Fruit fly (Drosophila melanogaster): ENCODE results near the gene LManI.

The LManI gene

dm6 chr2L:10488484-10489223, 31.6 kb upstream of the LManI start, which contains the start of the genes Cog4 and CG6144 (continued):
- TF ChIP-seq hbn (GFP tag; IDR thresholded peaks at IDR 0.05; ENCODE audit: partially characterized antibody) = peak; percentile 82
- peak; percentile 9 for TF ChIP-seq az2 (GFP tag; optimal IDR thresholded peaks at IDR 0.05)
- no peak for TF ChIP-seq ro (GFP tag; IDR thresholded peaks at IDR 0.05)
- 0 out of 3 replicates have a peak, but pooled peaks have one; percentile 8 for TF ChIP-seq otp (GFP tag; IDR thresholded peaks at IDR 0.05)
- no peak for TF ChIP-seq CG11504 (tag; optimal IDR thresholded peaks at IDR 0.05)
- TF ChIP-seq CHES-1-like (GFP tag; optimal IDR thresholded peaks at IDR 0.05) = peak; percentile 3
- TF ChIP-seq sd (tag; optimal IDR thresholded peaks at IDR 0.05) = peak; percentile 97
- TF ChIP-seq CG13287 (GFP tag; IDR thresholded peaks at IDR 0.05; ENCODE audit: partially characterized antibody) = peak; percentile 88

- TF ChIP-seq stwl (tag; optimal IDR thresholded peaks at IDR 0.05) (peak; percentile 53), CG8478 (optimal IDR thresholded peaks at IDR 0.05) (no peak), CG10654 (GFP tag; optimal IDR thresholded peaks at IDR 0.05) (no peak), CG10147 (GFP tag; optimal IDR thresholded peaks at IDR 0.05) (no peak), Dad (GFP tag; optimal IDR thresholded peaks at IDR 0.05) (no peak), CG9609 (GFP tag; optimal IDR thresholded peaks at IDR 0.05) (no peak), CG33213 (GFP tag; optimal IDR thresholded peaks at IDR 0.05) (no peak), Bdp1 (GFP tag; optimal IDR thresholded peaks at IDR 0.05) (no peak), crp (GFP tag; optimal IDR thresholded peaks at IDR 0.05) (peak in 1 of 2 experiments; percentile 51), MBD-R2 (GFP tag; IDR thresholded peaks at IDR 0.05) (peak; percentile 59), CG2889 (GFP tag; IDR thresholded peaks at IDR 0.05) (no peak), E2f2 (GFP tag; IDR thresholded peaks at IDR 0.05) (peak; percentile 94), hbn (GFP tag; IDR thresholded peaks at IDR 0.05; ENCODE audit: partially characterized antibody) (0 out of 2 replicates have a peak, but pooled peaks have one; percentile 22), lola (GFP tag; optimal IDR thresholded peaks at IDR 0.05) (no peak), sc (optimal IDR thresholded peaks at IDR 0.05) (no peak), sc (GFP tag; optimal IDR thresholded peaks at IDR 0.05) (no peak), BEAF-32 (GFP tag; optimal IDR thresholded peaks at IDR 0.05) (peak; percentile 62), Bteb2 (GFP tag; optimal IDR thresholded peaks at IDR 0.05) (no peak), dm (GFP tag; optimal IDR thresholded peaks at IDR 0.05) (no peak), dmrt11E (tag; optimal IDR thresholded peaks at IDR 0.05) (no peak), HHEX (GFP tag; optimal IDR thresholded peaks at IDR 0.05) (no peak), CG3726 (GFP tag; IDR thresholded peaks at IDR 0.05) (no peak), CG1602 (GFP tag; optimal IDR thresholded peaks at IDR 0.05) (no peak), Dll (GFP tag; IDR thresholded peaks at IDR 0.05; ENCODE audit: partially characterized antibody) (peak; percentile 63; the same call in 3 of the 4 replicates), rib (GFP tag; IDR thresholded peaks at IDR 0.05) (no peak), CG30020 (tag; optimal IDR thresholded peaks at IDR 0.05) (peak; percentile 21), odd (GFP tag; optimal IDR thresholded peaks at IDR 0.05) (no peak), H15 (GFP tag; IDR thresholded peaks at IDR 0.05) (no peak), CG11723 (GFP tag; optimal IDR thresholded peaks at IDR 0.05) (no peak), H2.0 (GFP tag; IDR thresholded peaks at IDR 0.05) (no peak), CkIIα-i1 (GFP tag; IDR thresholded peaks at IDR 0.05) (no peak), Hey (tag; optimal IDR thresholded peaks at IDR 0.05) (no peak), CG16863 (GFP tag; optimal IDR thresholded peaks at IDR 0.05) (no peak), twi (tag; optimal IDR thresholded peaks at IDR 0.05) (peak; percentile 32), mld (GFP tag; IDR thresholded peaks at IDR 0.05; ENCODE audit: partially characterized antibody) (0 out of 3 replicates have a peak, but pooled peaks have one; percentile 18), Ets97D (GFP tag; optimal IDR thresholded peaks at IDR 0.05) (no peak), CG7271 (tag; optimal IDR thresholded peaks at IDR 0.05) (no peak), CG42726 (GFP tag; IDR thresholded peaks at IDR 0.05; ENCODE audit: partially characterized antibody) (0 out of 2 replicates have a peak, but pooled peaks have one; percentile 32), CG6683 (GFP tag; optimal IDR thresholded peaks at IDR 0.05) (no peak), nau (GFP tag; optimal IDR thresholded peaks at IDR 0.05) (no peak), Myb (GFP tag; optimal IDR thresholded peaks at IDR 0.05) (peak; percentile 49)
These were observed 26.0 kb upstream of the LManI start, which contains the start of gene Grip75 for dm6 chr2L:10483073-10483472. Gene Grip75 (plus strand): TSS chr2L:10483295.

Measured in whole organism, embryonic.